Fruit fly (Drosophila melanogaster): Measurements from ENCODE around the gene Hsp26.

Gene Hsp26

dm6 chr3L:9402157-9402890 lies 25.1 kb upstream of the Hsp26 start, which contains the start of gene eIF4E1 (continued):
- TF ChIP-seq Dref (GFP tag; IDR thresholded peaks at IDR 0.05) (peak; percentile 92), Fer1 (GFP tag; optimal IDR thresholded peaks at IDR 0.05) (no peak), CG17802 (tag; optimal IDR thresholded peaks at IDR 0.05) (no peak), bab2 (GFP tag; optimal IDR thresholded peaks at IDR 0.05) (no peak), CG7357 (GFP tag; IDR thresholded peaks at IDR 0.05) (no peak), CG32772 (GFP tag; IDR thresholded peaks at IDR 0.05) (no peak), CG30020 (tag; optimal IDR thresholded peaks at IDR 0.05) (peak; percentile 14), ro (GFP tag; IDR thresholded peaks at IDR 0.05) (no peak), disco-r (GFP tag; optimal IDR thresholded peaks at IDR 0.05) (no peak), CG3407 (GFP tag; optimal IDR thresholded peaks at IDR 0.05) (no peak), CG15269 (tag; optimal IDR thresholded peaks at IDR 0.05) (no peak), sna (GFP tag; IDR thresholded peaks at IDR 0.05; ENCODE audit: partially characterized antibody) (no peak), lola (GFP tag; optimal IDR thresholded peaks at IDR 0.05) (no peak), CG17186 (GFP tag; optimal IDR thresholded peaks at IDR 0.05) (peak; percentile 52), bcd (GFP tag; optimal IDR thresholded peaks at IDR 0.05) (peak; percentile 8), pros (GFP tag; optimal IDR thresholded peaks at IDR 0.05) (no peak), CG7271 (tag; optimal IDR thresholded peaks at IDR 0.05) (no peak), chn (GFP tag; optimal IDR thresholded peaks at IDR 0.05) (no peak), CG1233 (GFP tag; optimal IDR thresholded peaks at IDR 0.05) (peak; percentile 1), grau (tag; optimal IDR thresholded peaks at IDR 0.05) (no peak), en (GFP tag; optimal IDR thresholded peaks at IDR 0.05) (no peak), PHDP (tag; optimal IDR thresholded peaks at IDR 0.05) (no peak), CG32767 (GFP tag; IDR thresholded peaks at IDR 0.05) (no peak), repo (GFP tag; optimal IDR thresholded peaks at IDR 0.05) (no peak), vfl (GFP tag; optimal IDR thresholded peaks at IDR 0.05) (peak; percentile 28), CG17829 (tag; optimal IDR thresholded peaks at IDR 0.05) (peak; percentile 73), btn (GFP tag; optimal IDR thresholded peaks at IDR 0.05) (no peak), Tbp (GFP tag; optimal IDR thresholded peaks at IDR 0.05) (no peak), Dip3 (GFP tag; optimal IDR thresholded peaks at IDR 0.05) (no peak), gem (tag; optimal IDR thresholded peaks at IDR 0.05) (peak; percentile 5), CG14860 (GFP tag; IDR thresholded peaks at IDR 0.05; ENCODE audit: partially characterized antibody) (peak; percentile 36; the same call in 2 of the 3 replicates), CG9817 (tag; optimal IDR thresholded peaks at IDR 0.05) (no peak), Awh (GFP tag; IDR thresholded peaks at IDR 0.05) (no peak), CG33213 (GFP tag; optimal IDR thresholded peaks at IDR 0.05) (peak; percentile 75), CG11695 (GFP tag; IDR thresholded peaks at IDR 0.05) (no peak), sisA (GFP tag; IDR thresholded peaks at IDR 0.05) (peak; percentile 29; the same call in 1 of the 2 replicates), dmrt99B (tag; optimal IDR thresholded peaks at IDR 0.05) (no peak), caup (GFP tag; optimal IDR thresholded peaks at IDR 0.05; ENCODE audit: severe bottlenecking) (no peak), az2 (GFP tag; optimal IDR thresholded peaks at IDR 0.05) (no peak), CG43689 (GFP tag; IDR thresholded peaks at IDR 0.05) (no peak), Ets97D (GFP tag; optimal IDR thresholded peaks at IDR 0.05) (peak; percentile 96), Atf3 (GFP tag; optimal IDR thresholded peaks at IDR 0.05) (no peak), bigmax (GFP tag; optimal IDR thresholded peaks at IDR 0.05) (peak; percentile 14), MBD-R2 (GFP tag; IDR thresholded peaks at IDR 0.05) (peak; percentile 78), CG11504 (tag; optimal IDR thresholded peaks at IDR 0.05) (no peak), CG17361 (GFP tag; IDR thresholded peaks at IDR 0.05) (peak; percentile 28; the same call in 1 of the 3 replicates), onecut (GFP tag; IDR thresholded peaks at IDR 0.05) (no peak), run (tag; optimal IDR thresholded peaks at IDR 0.05) (no peak), ci (GFP tag; IDR thresholded peaks at IDR 0.05) (no peak), D19A (tag; optimal IDR thresholded peaks at IDR 0.05) (no peak)
